Worm (Caenorhabditis elegans) whole organism, L1 larva: ENCODE results near the gene srh-135.

Experiments used
- C34B4.2 ChIP-seq: sonication (generic microtip); optimal IDR thresholded peaks from 2 replicates; lab custom pipeline; 2017; ENCODE audit warnings: mild to moderate bottlenecking, missing genetic modification characterization, missing compliant biosample characterization
- ceh-82 ChIP-seq, 3 experiments: fragments of 150-350 bp in 1 of 3; sonication (generic microtip) in 2 of 3; optimal IDR thresholded peaks; 2 replicates each; lab custom pipeline; 2014 to 2017; ENCODE audit warnings: missing biosample characterization in 3 of 3, missing genetic modification characterization in 3 of 3
- dsc-1 ChIP-seq: sonication (generic microtip); optimal IDR thresholded peaks from 2 replicates; lab custom pipeline; 2016; ENCODE audit warnings: mild to moderate bottlenecking, missing genetic modification characterization, missing compliant biosample characterization
- egl-13 ChIP-seq: sonication (generic microtip); optimal IDR thresholded peaks from 2 replicates; lab custom pipeline; 2016; ENCODE audit warnings: missing genotype, missing genetic modification reagents, missing genetic modification characterization, missing compliant biosample characterization
- hpl-2 ChIP-seq: fragments of 150-350 bp; optimal IDR thresholded peaks from 2 replicates; lab custom pipeline; 2014; ENCODE audit warnings: missing biosample characterization, missing genetic modification reagents, missing genetic modification characterization
- jun-1 ChIP-seq: fragments of 150-350 bp; optimal IDR thresholded peaks from 2 replicates; lab custom pipeline; 2014; ENCODE audit warnings: missing biosample characterization, missing genetic modification reagents, missing genetic modification characterization
- lin-13 ChIP-seq: fragments of 150-350 bp; optimal IDR thresholded peaks from 2 replicates; lab custom pipeline; 2014; ENCODE audit warnings: missing biosample characterization, missing genetic modification reagents, missing genetic modification characterization
- lin-35 ChIP-seq, 2 experiments: fragments of 150-350 bp; optimal IDR thresholded peaks; 2 replicates each; lab custom pipeline; 2014; ENCODE audit warnings: missing biosample characterization in 2 of 2, missing genetic modification characterization in 2 of 2, missing genetic modification reagents in 2 of 2
- nhr-11 ChIP-seq: fragments of 150-350 bp; optimal IDR thresholded peaks from 2 replicates; lab custom pipeline; 2014; ENCODE audit warnings: missing biosample characterization, missing genetic modification characterization
- nhr-12 ChIP-seq: sonication (generic microtip); optimal IDR thresholded peaks from 2 replicates; lab custom pipeline; 2017; ENCODE audit warnings: missing biosample characterization, missing genetic modification characterization
- nhr-19 ChIP-seq: fragments of 200-800 bp; sonication (Bioruptor generic); conservative IDR thresholded peaks from 2 replicates; pipeline ENCODE4 v1.3.6; 2022; ENCODE audit warnings: missing genetic modification characterization, missing compliant biosample characterization
- nhr-47 ChIP-seq: sonication (generic microtip); optimal IDR thresholded peaks from 2 replicates; lab custom pipeline; 2016; ENCODE audit warnings: mild to moderate bottlenecking, missing genetic modification characterization, moderate library complexity, missing compliant biosample characterization
- nhr-71 ChIP-seq: sonication (generic microtip); optimal IDR thresholded peaks from 2 replicates; lab custom pipeline; 2016; ENCODE audit warnings: mild to moderate bottlenecking, missing genetic modification characterization, moderate library complexity, missing compliant biosample characterization
- nhr-76 ChIP-seq: sonication (generic microtip); optimal IDR thresholded peaks from 2 replicates; lab custom pipeline; 2017; ENCODE audit warnings: missing biosample characterization, missing genetic modification characterization
- pqm-1 ChIP-seq: sonication (generic microtip); optimal IDR thresholded peaks from 3 replicates; lab custom pipeline; 2017; ENCODE audit warnings: missing biosample characterization, missing genetic modification characterization
- swsn-7 ChIP-seq: sonication (generic microtip); optimal IDR thresholded peaks from 2 replicates; lab custom pipeline; 2016; ENCODE audit warnings: missing genetic modification characterization, missing compliant biosample characterization
- unc-62 ChIP-seq: fragments of 150-350 bp; optimal IDR thresholded peaks from 2 replicates; lab custom pipeline; 2014; ENCODE audit warnings: missing biosample characterization, missing genetic modification reagents, missing genetic modification characterization
- zag-1 ChIP-seq: fragments of 150-350 bp; optimal IDR thresholded peaks from 2 replicates; lab custom pipeline; 2014; ENCODE audit warnings: missing biosample characterization, missing genetic modification characterization

The srh-135 gene

DNA sequence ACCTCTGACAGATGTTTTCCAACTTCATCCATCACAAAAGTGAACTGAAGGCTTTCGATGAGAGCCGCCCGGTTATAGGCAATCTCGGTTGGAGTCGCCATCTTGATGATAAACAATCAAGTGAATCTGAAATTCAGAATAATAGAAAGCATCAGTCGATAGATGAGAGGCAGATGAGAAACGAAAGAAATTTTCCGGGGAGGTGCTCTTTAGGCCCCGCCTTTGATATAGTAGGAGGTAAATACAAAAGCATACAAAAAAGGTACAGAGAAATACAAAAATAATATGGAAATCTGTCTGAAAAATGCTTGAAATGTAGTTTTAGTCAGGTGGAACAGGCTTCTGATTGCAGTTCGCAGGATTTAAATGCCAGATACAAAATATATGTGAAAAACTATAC, 44.3 kb downstream of the srh-135 start, which contains the start of gene srd-1:
Gene srd-1 (minus strand): TSS at position 101 of the 400 bp plus-strand sequence.
- no peak for TF ChIP-seq swsn-7
- no peak for TF ChIP-seq nhr-71 (tag; lab: Kevin White, UChicago)
- TF ChIP-seq hpl-2, result no peak
- no peak for TF ChIP-seq jun-1
- TF ChIP-seq nhr-19, result no peak
- TF ChIP-seq lin-13 (GFP tag; lab: Kevin White, UChicago), result no peak
- no peak for TF ChIP-seq nhr-12 (tag; lab: Kevin White, UChicago)
- no peak for TF ChIP-seq nhr-76 (tag; lab: Kevin White, UChicago)
- no peak for TF ChIP-seq ceh-82 (tag; optimal IDR thresholded peaks at IDR 0.05; lab: Kevin White, UChicago)
- TF ChIP-seq C34B4.2, result no peak
- no peak for TF ChIP-seq zag-1
- TF ChIP-seq nhr-11, result no peak
- TF ChIP-seq lin-35 (GFP tag; optimal IDR thresholded peaks at IDR 0.05; lab: Kevin White, UChicago), result no peak
- TF ChIP-seq dsc-1, result no peak
- no peak for TF ChIP-seq unc-62 (GFP tag; lab: Kevin White, UChicago)
- no peak for TF ChIP-seq egl-13
- no peak for TF ChIP-seq pqm-1 (tag; lab: Kevin White, UChicago)
- TF ChIP-seq nhr-47 (tag; lab: Kevin White, UChicago), result no peak
